Fruit fly (Drosophila melanogaster) whole organism, embryonic: ENCODE measurements around the gene p24-1.
A peak's percentile ranks its signal among the peaks of the same experiment; 100 is the strongest.

Experiments used
- Atf-2 ChIP-seq: fragments of 200-800 bp; sonication (Bioruptor generic); optimal IDR thresholded peaks from 2 replicates; lab custom pipeline; 2016; ENCODE audit warnings: missing biosample characterization, missing genetic modification characterization
- Awh ChIP-seq: fragments of 200-800 bp; sonication (Bioruptor generic); IDR thresholded peaks from 2 replicates; pipeline ENCODE4, ENCODE4 v1.3.6; 2022; ENCODE audit warnings: missing biosample characterization, missing genetic modification characterization
- CG10462 ChIP-seq: fragments of 200-800 bp; sonication (Bioruptor generic); optimal IDR thresholded peaks from 2 replicates; lab custom pipeline; 2016; ENCODE audit warnings: missing biosample characterization, missing genetic modification characterization
- CG11504 ChIP-seq: fragments of 200-800 bp; sonication (Bioruptor generic); optimal IDR thresholded peaks from 3 replicates; lab custom pipeline; 2019; ENCODE audit warnings: missing biosample characterization, mild to moderate bottlenecking, missing genetic modification characterization, moderate library complexity
- CG1233 ChIP-seq: fragments of 200-800 bp; sonication (Bioruptor generic); optimal IDR thresholded peaks from 4 replicates; lab custom pipeline; 2018; ENCODE audit warnings: missing biosample characterization, mild to moderate bottlenecking, missing genetic modification characterization
- CG15514 ChIP-seq: fragments of 200-800 bp; sonication (Bioruptor generic); optimal IDR thresholded peaks from 3 replicates; lab custom pipeline; 2017; ENCODE audit warnings: missing biosample characterization, missing genetic modification characterization, mild to moderate bottlenecking, moderate library complexity, missing genetic modification reagents
- CG15696 ChIP-seq: fragments of 200-800 bp; sonication (Bioruptor generic); optimal IDR thresholded peaks from 2 replicates; lab custom pipeline; 2019; ENCODE audit warnings: missing biosample characterization, mild to moderate bottlenecking, missing genetic modification characterization, moderate library complexity
- CG16863 ChIP-seq: fragments of 200-800 bp; sonication (Bioruptor generic); optimal IDR thresholded peaks from 3 replicates; lab custom pipeline; 2016; ENCODE audit warnings: missing biosample characterization, missing genetic modification characterization
- CG18599 ChIP-seq: fragments of 200-800 bp; sonication (Bioruptor generic); optimal IDR thresholded peaks from 3 replicates; lab custom pipeline; 2017; ENCODE audit warnings: missing biosample characterization, missing genetic modification characterization, mild to moderate bottlenecking, moderate library complexity, missing genetic modification reagents
- CG2129 ChIP-seq: fragments of 200-800 bp; sonication (Bioruptor generic); IDR thresholded peaks from 2 replicates; pipeline ENCODE4 v1.3.6; 2022; ENCODE audit warnings: missing biosample characterization, missing genetic modification characterization; ENCODE audit not compliant: partially characterized antibody
- CG33557 ChIP-seq: fragments of 200-800 bp; sonication (Bioruptor generic); optimal IDR thresholded peaks from 2 replicates; lab custom pipeline; 2019; ENCODE audit warnings: missing biosample characterization, mild to moderate bottlenecking, missing genetic modification characterization, moderate library complexity
- CG3726 ChIP-seq: fragments of 200-800 bp; sonication (Bioruptor generic); IDR thresholded peaks from 3 replicates; pipeline ENCODE4, ENCODE4 v1.3.6; 2022; ENCODE audit warnings: missing biosample characterization, missing genetic modification characterization
- CG5180 ChIP-seq: fragments of 200-800 bp; sonication (Bioruptor generic); optimal IDR thresholded peaks from 3 replicates; lab custom pipeline; 2017; ENCODE audit warnings: missing biosample characterization, missing genetic modification characterization, mild to moderate bottlenecking, moderate library complexity, missing genetic modification reagents
- CG6272 ChIP-seq: fragments of 200-800 bp; sonication (Bioruptor generic); IDR thresholded peaks from 2 replicates; pipeline ENCODE4 v1.3.6; 2022; ENCODE audit warnings: missing biosample characterization, missing genetic modification characterization
- CG6654 ChIP-seq: fragments of 200-800 bp; sonication (Bioruptor generic); optimal IDR thresholded peaks from 2 replicates; lab custom pipeline; 2017; ENCODE audit warnings: missing biosample characterization, mild to moderate bottlenecking, missing genetic modification characterization
- CG6765 ChIP-seq: fragments of 200-800 bp; sonication (Bioruptor generic); optimal IDR thresholded peaks from 3 replicates; lab custom pipeline; 2017; ENCODE audit warnings: missing biosample characterization, mild to moderate bottlenecking, missing genetic modification characterization
- CG6813 ChIP-seq: fragments of 200-800 bp; sonication (Bioruptor generic); optimal IDR thresholded peaks from 2 replicates; lab custom pipeline; 2017; ENCODE audit warnings: missing biosample characterization, missing genetic modification characterization, mild to moderate bottlenecking, moderate library complexity, missing genetic modification reagents
- CG8281 ChIP-seq: fragments of 200-800 bp; sonication (Bioruptor generic); optimal IDR thresholded peaks from 2 replicates; lab custom pipeline; 2018; ENCODE audit warnings: missing biosample characterization, mild to moderate bottlenecking, missing genetic modification characterization, moderate library complexity
- CG9437 ChIP-seq: fragments of 200-800 bp; sonication (Bioruptor generic); optimal IDR thresholded peaks from 2 replicates; lab custom pipeline; 2018; ENCODE audit warnings: missing biosample characterization, mild to moderate bottlenecking, missing genetic modification characterization
- Chrac-16 ChIP-seq: fragments of 200-800 bp; sonication (Bioruptor generic); optimal IDR thresholded peaks from 3 replicates; lab custom pipeline; 2016; ENCODE audit warnings: missing biosample characterization, missing genetic modification characterization
- CkIIα-i1 ChIP-seq: fragments of 200-800 bp; sonication (Bioruptor generic); IDR thresholded peaks from 2 replicates; pipeline ENCODE4 v1.3.6; 2022; ENCODE audit warnings: missing biosample characterization, missing genetic modification characterization
- CoRest ChIP-seq: fragments of 200-800 bp; sonication (Bioruptor generic); optimal IDR thresholded peaks from 3 replicates; lab custom pipeline; 2018; ENCODE audit warnings: missing biosample characterization, mild to moderate bottlenecking, missing genetic modification characterization, moderate library complexity
- E2f1 ChIP-seq: fragments of 200-800 bp; sonication (Bioruptor generic); IDR thresholded peaks from 2 replicates; pipeline ENCODE4 v1.3.6; 2022; ENCODE audit warnings: missing biosample characterization, missing genetic modification characterization
- HLH3B ChIP-seq: fragments of 200-800 bp; sonication (Bioruptor generic); IDR thresholded peaks from 2 replicates; pipeline ENCODE4 v1.3.6; 2022; ENCODE audit warnings: missing biosample characterization, missing genetic modification characterization
- HmgZ ChIP-seq: fragments of 200-800 bp; sonication (Bioruptor generic); optimal IDR thresholded peaks from 2 replicates; lab custom pipeline; 2018; ENCODE audit warnings: missing biosample characterization, mild to moderate bottlenecking, missing genetic modification characterization
- Mad ChIP-seq: fragments of 200-800 bp; sonication (Bioruptor generic); optimal IDR thresholded peaks from 2 replicates; lab custom pipeline; 2016; ENCODE audit warnings: missing biosample characterization, missing genetic modification characterization
- Med ChIP-seq: fragments of 200-800 bp; sonication (Bioruptor generic); peaks from one replicate; lab custom pipeline; 2016; ENCODE audit warnings: missing biosample characterization, missing genetic modification characterization, mild to moderate bottlenecking, inconsistent platforms, moderate library complexity
- Rfx ChIP-seq: fragments of 200-800 bp; sonication (Bioruptor generic); IDR thresholded peaks from 2 replicates; pipeline ENCODE4 v1.3.6; 2022; ENCODE audit warnings: missing biosample characterization, missing genetic modification characterization
- Six4 ChIP-seq: fragments of 200-800 bp; sonication (Bioruptor generic); optimal IDR thresholded peaks from 2 replicates; lab custom pipeline; 2016; ENCODE audit warnings: missing biosample characterization, missing genetic modification characterization
- TFAM ChIP-seq: fragments of 200-800 bp; sonication (Bioruptor generic); optimal IDR thresholded peaks from 2 replicates; lab custom pipeline; 2017; ENCODE audit warnings: missing biosample characterization, missing genetic modification characterization, inconsistent platforms
- Xbp1 ChIP-seq: fragments of 200-800 bp; sonication (Bioruptor generic); optimal IDR thresholded peaks from 3 replicates; lab custom pipeline; 2016; ENCODE audit warnings: missing biosample characterization, mild to moderate bottlenecking, missing genetic modification characterization
- br ChIP-seq: fragments of >200 bp; optimal IDR thresholded peaks from 2 replicates; lab custom pipeline; 2017
- cg ChIP-seq: fragments of 200-800 bp; sonication (Bioruptor generic); optimal IDR thresholded peaks from 3 replicates; lab custom pipeline; 2019; ENCODE audit warnings: missing biosample characterization, mild to moderate bottlenecking, missing genetic modification characterization, moderate library complexity
- dysf ChIP-seq: fragments of 200-800 bp; sonication (Bioruptor generic); IDR thresholded peaks from 3 replicates; pipeline ENCODE4 v1.3.6; 2022; ENCODE audit warnings: missing biosample characterization, missing genetic modification characterization
- eve ChIP-seq, 2 experiments: fragments of >200 bp; optimal IDR thresholded peaks; 2 replicates each; lab custom pipeline; 2017; ENCODE audit warnings: missing biosample characterization in 2 of 2, missing genetic modification characterization in 2 of 2
- eyg ChIP-seq: fragments of 200-800 bp; sonication (Bioruptor generic); optimal IDR thresholded peaks from 3 replicates; lab custom pipeline; 2016; ENCODE audit warnings: missing biosample characterization, missing genetic modification characterization
- ftz-f1 ChIP-seq: fragments of 200-800 bp; sonication (Bioruptor generic); optimal IDR thresholded peaks from 2 replicates; lab custom pipeline; 2016; ENCODE audit warnings: missing biosample characterization, missing genetic modification characterization
- grn ChIP-seq: fragments of 200-800 bp; sonication (Bioruptor generic); optimal IDR thresholded peaks from 3 replicates; lab custom pipeline; 2017; ENCODE audit warnings: missing biosample characterization, missing genetic modification characterization
- ham ChIP-seq: fragments of 200-800 bp; sonication (Bioruptor generic); IDR thresholded peaks from 2 replicates; pipeline ENCODE4 v1.3.6; 2022; ENCODE audit warnings: missing biosample characterization, missing genetic modification characterization
- hkb ChIP-seq, 2 experiments: fragments of 200-800 bp in 1 of 2; fragments of >200 bp in 1 of 2; sonication (Bioruptor generic) in 1 of 2; IDR thresholded peaks in 1 of 2; optimal IDR thresholded peaks in 1 of 2; 2 replicates each; pipeline versions ENCODE4 v1.3.6 to Lab custom; 2017 to 2022; ENCODE audit warnings: missing biosample characterization in 1 of 2, missing genetic modification characterization in 1 of 2
- inv ChIP-seq: fragments of 200-800 bp; sonication (Bioruptor generic); IDR thresholded peaks from 2 replicates; pipeline ENCODE4 v1.3.6; 2022; ENCODE audit warnings: missing biosample characterization, missing genetic modification characterization; ENCODE audit not compliant: partially characterized antibody
- maf-S ChIP-seq: fragments of 200-800 bp; sonication (Bioruptor generic); optimal IDR thresholded peaks from 2 replicates; lab custom pipeline; 2016; ENCODE audit warnings: missing biosample characterization, missing genetic modification characterization
- prd ChIP-seq, 3 experiments: fragments of >200 bp in 2 of 3; fragments of 200-800 bp in 1 of 3; sonication (Bioruptor generic) in 1 of 3; optimal IDR thresholded peaks in 2 of 3; IDR thresholded peaks in 1 of 3; 2 replicates in 2 of 3; 3 replicates in 1 of 3; pipeline versions ENCODE4 v1.3.6 to Lab custom; 2017 to 2022; ENCODE audit warnings: missing biosample characterization in 1 of 3, missing genetic modification characterization in 1 of 3
- sqz ChIP-seq: fragments of 200-800 bp; sonication (Bioruptor generic); optimal IDR thresholded peaks from 3 replicates; lab custom pipeline; 2018; ENCODE audit warnings: missing biosample characterization, mild to moderate bottlenecking, missing genetic modification characterization
- tll ChIP-seq, 2 experiments: fragments of 200-800 bp in 1 of 2; fragments of >200 bp in 1 of 2; sonication (Bioruptor generic) in 1 of 2; optimal IDR thresholded peaks; 2 replicates each; lab custom pipeline; 2017 to 2019; ENCODE audit warnings: missing biosample characterization in 2 of 2, missing genetic modification characterization in 2 of 2, mild to moderate bottlenecking in 1 of 2, moderate library complexity in 1 of 2
- tna ChIP-seq: fragments of 200-800 bp; sonication (Bioruptor generic); IDR thresholded peaks from 2 replicates; pipeline ENCODE4 v1.3.6; 2022; ENCODE audit warnings: missing biosample characterization, missing genetic modification characterization; ENCODE audit not compliant: partially characterized antibody
- ttk ChIP-seq: fragments of 200-800 bp; sonication (Bioruptor generic); IDR thresholded peaks from 2 replicates; pipeline ENCODE4 v2.1.2; 2022; ENCODE audit warnings: missing biosample characterization, missing genetic modification characterization
- wdn ChIP-seq: fragments of 200-800 bp; sonication (Bioruptor generic); IDR thresholded peaks from 2 replicates; pipeline ENCODE4 v1.3.6; 2022; ENCODE audit warnings: missing biosample characterization, missing genetic modification characterization

The p24-1 gene

DNA sequence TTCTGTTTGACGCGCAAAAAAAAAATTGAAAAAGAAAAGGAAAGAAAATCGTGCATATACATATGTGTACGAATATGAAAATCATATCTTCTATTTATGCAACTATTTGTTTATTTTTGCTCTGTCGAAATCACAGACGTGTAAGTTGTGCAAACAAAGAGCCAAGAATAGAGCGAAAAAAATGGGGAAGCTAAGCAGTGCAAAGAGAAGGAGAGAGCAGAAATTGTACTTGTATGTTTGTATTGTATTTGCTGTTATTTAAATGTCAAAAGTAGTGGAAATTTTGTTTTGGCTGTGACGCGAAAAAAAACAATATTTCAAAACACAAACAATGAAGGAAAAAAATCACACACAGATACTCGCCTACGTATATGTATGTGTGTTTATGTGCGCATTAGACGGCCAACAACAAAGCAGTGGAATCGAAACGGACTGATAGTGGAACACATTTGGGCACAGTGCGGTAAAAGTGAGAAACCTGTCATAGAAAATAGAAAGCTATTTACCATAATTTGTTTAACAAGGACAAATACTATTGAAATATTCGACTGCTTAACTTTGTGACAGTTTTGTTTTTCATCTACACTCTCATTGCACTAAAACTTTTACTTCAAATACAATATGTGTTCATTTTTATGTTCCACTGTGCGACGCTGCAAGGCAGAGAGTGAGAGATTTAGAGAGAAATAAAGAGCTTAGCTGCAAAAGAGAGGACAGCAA is 34.1 kb downstream of the p24-1 start (continued):
- TF ChIP-seq CG11504 (tag; lab: Kevin White, UChicago) (peak; percentile 94), CoRest (tag; lab: Kevin White, UChicago) (peak; percentile 93), Atf-2 (GFP tag; lab: Kevin White, UChicago) (peak; percentile 96), Awh (GFP tag; lab: Robert Waterston, UW) (peak; percentile 96), cg (GFP tag; lab: Kevin White, UChicago) (peak; percentile 75), Six4 (GFP tag; lab: Kevin White, UChicago) (peak; percentile 93), CG2129 (no peak), CG10462 (GFP tag; lab: Kevin White, UChicago) (peak; percentile 86), inv (GFP tag; lab: Robert Waterston, UW) (0 out of 2 replicates have a peak, but pooled peaks have one; percentile 30), maf-S (peak; percentile 94), CG9437 (GFP tag; lab: Kevin White, UChicago) (peak; percentile 86), CG3726 (GFP tag; lab: Robert Waterston, UW) (peak; percentile 91), E2f1 (GFP tag; lab: Robert Waterston, UW) (peak; percentile 93), sqz (GFP tag; lab: Kevin White, UChicago) (peak; percentile 74), CG15696 (peak; percentile 86), Med (GFP tag; lab: Kevin White, UChicago) (peak; percentile 99), CG6272 (GFP tag; lab: Robert Waterston, UW) (peak; percentile 87), CG18599 (GFP tag; lab: Kevin White, UChicago) (peak; percentile 96), CG6813 (GFP tag; lab: Kevin White, UChicago) (peak; percentile 93), HLH3B (GFP tag; lab: Robert Waterston, UW) (peak; percentile 96), hkb (optimal IDR thresholded peaks at IDR 0.05; lab: Kevin White, UChicago) (no peak), hkb (GFP tag; IDR thresholded peaks at IDR 0.05; lab: Robert Waterston, UW) (peak; percentile 96), CG16863 (GFP tag; lab: Kevin White, UChicago) (peak; percentile 95), CG6765 (peak; percentile 83), dysf (peak; percentile 94), CG1233 (GFP tag; lab: Kevin White, UChicago) (peak; percentile 91), Chrac-16 (peak; percentile 95), Xbp1 (GFP tag; lab: Kevin White, UChicago) (peak; percentile 94), CG33557 (GFP tag; lab: Kevin White, UChicago) (peak; percentile 85), CG6654 (GFP tag; lab: Kevin White, UChicago) (peak; percentile 76), eyg (GFP tag; lab: Kevin White, UChicago) (peak; percentile 89), HmgZ (tag; lab: Kevin White, UChicago) (peak; percentile 95), tna (GFP tag; lab: Robert Waterston, UW) (peak; percentile 64), Rfx (GFP tag; lab: Robert Waterston, UW) (peak; percentile 92), TFAM (peak; percentile 85), prd (optimal IDR thresholded peaks at IDR 0.05; lab: Kevin White, UChicago) (no peak), prd (GFP tag; IDR thresholded peaks at IDR 0.05; lab: Robert Waterston, UW) (peak; percentile 96), CG15514 (GFP tag; lab: Kevin White, UChicago) (peak; percentile 86), tll (GFP tag; optimal IDR thresholded peaks at IDR 0.05; lab: Kevin White, UChicago) (no peak), CG5180 (GFP tag; lab: Kevin White, UChicago) (peak; percentile 80), grn (GFP tag; lab: Kevin White, UChicago) (peak; percentile 69), ham (peak; percentile 47; the same call in 1 of the 2 replicates), eve (GFP tag; optimal IDR thresholded peaks at IDR 0.05; lab: Kevin White, UChicago) (peak in 1 of 2 experiments; percentile 98), wdn (GFP tag; lab: Robert Waterston, UW) (peak; percentile 88), br (lab: Kevin White, UChicago) (no peak), CkIIα-i1 (GFP tag; lab: Robert Waterston, UW) (0 out of 2 replicates have a peak, but pooled peaks have one; percentile 53), ftz-f1 (GFP tag; lab: Kevin White, UChicago) (peak; percentile 10), CG8281 (tag; lab: Kevin White, UChicago) (peak; percentile 77), Mad (GFP tag; lab: Kevin White, UChicago) (peak; percentile 94), ttk (peak; percentile 90)
